Worm (Caenorhabditis elegans) whole organism, L4 larva: ENCODE results near the gene nspg-5.
A peak's percentile ranks its signal among the peaks of the same experiment; 100 is the strongest.

Experiments
- F10B5.3 ChIP-seq: sonication (generic microtip); optimal IDR thresholded peaks from 2 replicates; lab custom pipeline; 2016; ENCODE audit warnings: mild to moderate bottlenecking, missing genetic modification characterization, missing compliant biosample characterization
- F26F4.8 ChIP-seq: fragments of 200-800 bp; sonication (Bioruptor generic); conservative IDR thresholded peaks from 2 replicates; pipeline ENCODE4 v1.3.6; 2022; ENCODE audit warnings: missing genetic modification characterization, missing compliant biosample characterization
- F44E2.7 ChIP-seq: fragments of 200-800 bp; sonication (Bioruptor generic); IDR thresholded peaks from 2 replicates; pipeline ENCODE4 v2.1.2; 2022; ENCODE audit warnings: missing genetic modification characterization, missing compliant biosample characterization
- R02D3.7 ChIP-seq: fragments of 150-350 bp; sonication (generic microtip); optimal IDR thresholded peaks from 3 replicates; lab custom pipeline; 2014; ENCODE audit warnings: missing biosample characterization, missing genetic modification characterization
- T26A8.4 ChIP-seq: fragments of 200-800 bp; sonication (Bioruptor generic); IDR thresholded peaks from 2 replicates; pipeline ENCODE4 v1.3.6; 2022; ENCODE audit warnings: missing genetic modification characterization, missing compliant biosample characterization
- Y5F2A.4 ChIP-seq: fragments of 200-800 bp; sonication (Bioruptor generic); optimal IDR thresholded peaks from 2 replicates; lab custom pipeline; 2018; ENCODE audit warnings: mild to moderate bottlenecking, missing genetic modification characterization, missing compliant biosample characterization
- Y75B8A.6 ChIP-seq: fragments of 200-800 bp; sonication (Bioruptor generic); IDR thresholded peaks from 2 replicates; pipeline ENCODE4 v1.3.6; 2022; ENCODE audit warnings: missing genetic modification reagents, missing genetic modification characterization, missing compliant biosample characterization
- ZK337.2 ChIP-seq: fragments of 200-800 bp; sonication (Bioruptor generic); IDR thresholded peaks from 2 replicates; pipeline ENCODE4 v1.3.6; 2022; ENCODE audit warnings: missing genetic modification reagents, missing genetic modification characterization, missing compliant biosample characterization
- ceh-62 ChIP-seq: sonication (generic microtip); optimal IDR thresholded peaks from 2 replicates; lab custom pipeline; 2017; ENCODE audit warnings: missing biosample characterization, missing genetic modification characterization
- ces-1 ChIP-seq: fragments of 150-350 bp; sonication (generic microtip); optimal IDR thresholded peaks from 4 replicates; lab custom pipeline; 2014; ENCODE audit warnings: missing biosample characterization, missing genetic modification reagents, missing genetic modification characterization
- ctbp-1 ChIP-seq: fragments of 200-800 bp; sonication (Bioruptor generic); IDR thresholded peaks from 2 replicates; pipeline ENCODE4 v1.3.6; 2022; ENCODE audit warnings: missing genetic modification reagents, missing genetic modification characterization, missing compliant biosample characterization
- dmd-8 ChIP-seq: fragments of 200-800 bp; sonication (Bioruptor generic); IDR thresholded peaks from 2 replicates; pipeline ENCODE4 v1.3.6; 2022; ENCODE audit warnings: missing genetic modification characterization, missing compliant biosample characterization
- duxl-1 ChIP-seq: sonication (generic microtip); optimal IDR thresholded peaks from 2 replicates; lab custom pipeline; 2016; ENCODE audit warnings: mild to moderate bottlenecking, missing genetic modification characterization, moderate library complexity, missing compliant biosample characterization; ENCODE audit not compliant: poor library complexity
- egl-43 ChIP-seq: fragments of 200-800 bp; sonication (Bioruptor generic); IDR thresholded peaks from 2 replicates; pipeline ENCODE4 v1.3.6; 2022; ENCODE audit warnings: missing genetic modification reagents, missing genetic modification characterization, missing compliant biosample characterization
- fkh-10 ChIP-seq: fragments of 150-350 bp; optimal IDR thresholded peaks from 2 replicates; lab custom pipeline; 2014; ENCODE audit warnings: missing biosample characterization, missing genetic modification reagents, missing genetic modification characterization
- gei-8 ChIP-seq: fragments of 200-800 bp; sonication (Bioruptor generic); optimal IDR thresholded peaks from 2 replicates; lab custom pipeline; 2018; ENCODE audit warnings: mild to moderate bottlenecking, missing genetic modification characterization, missing compliant biosample characterization
- lin-1 ChIP-seq: fragments of 200-800 bp; sonication (Bioruptor generic); IDR thresholded peaks from 2 replicates; pipeline ENCODE4 v1.3.6; 2022; ENCODE audit warnings: missing genetic modification reagents, missing genetic modification characterization, missing compliant biosample characterization
- lin-38 ChIP-seq: fragments of 200-800 bp; sonication (Bioruptor generic); IDR thresholded peaks from 2 replicates; pipeline ENCODE4 v1.3.6; 2022; ENCODE audit warnings: missing genetic modification reagents, missing genetic modification characterization, missing compliant biosample characterization
- lin-39 ChIP-seq: fragments of 150-350 bp; optimal IDR thresholded peaks from 2 replicates; lab custom pipeline; 2014; ENCODE audit warnings: missing biosample characterization, missing genetic modification reagents, missing genetic modification characterization
- lir-3 ChIP-seq: sonication (generic microtip); optimal IDR thresholded peaks from 2 replicates; lab custom pipeline; 2016; ENCODE audit warnings: mild to moderate bottlenecking, missing genetic modification characterization, missing compliant biosample characterization
- madf-5 ChIP-seq, 2 experiments: fragments of 200-800 bp; sonication (Bioruptor generic); IDR thresholded peaks; 2 replicates each; pipeline ENCODE4 v1.3.6; 2022; ENCODE audit warnings: missing compliant biosample characterization in 2 of 2, missing genetic modification characterization in 2 of 2
- mdl-1 ChIP-seq, 2 experiments: fragments of 150-350 bp in 1 of 2; sonication (generic microtip) in 1 of 2; optimal IDR thresholded peaks; 2 replicates each; lab custom pipeline; 2014 to 2017; ENCODE audit warnings: missing biosample characterization in 2 of 2, missing genetic modification characterization in 2 of 2
- mdt-29 ChIP-seq: fragments of 200-800 bp; sonication (Bioruptor generic); IDR thresholded peaks from 2 replicates; pipeline ENCODE4 v1.3.6; 2022; ENCODE audit warnings: missing genetic modification reagents, missing genetic modification characterization, missing compliant biosample characterization
- mep-1 ChIP-seq: fragments of 150-350 bp; sonication (generic microtip); optimal IDR thresholded peaks from 3 replicates; lab custom pipeline; 2014; ENCODE audit warnings: missing biosample characterization, missing genetic modification characterization
- mxl-3 ChIP-seq: fragments of 200-800 bp; sonication (Bioruptor generic); optimal IDR thresholded peaks from 2 replicates; lab custom pipeline; 2018; ENCODE audit warnings: mild to moderate bottlenecking, missing genetic modification characterization, missing compliant biosample characterization
- nhr-10 ChIP-seq: fragments of 150-350 bp; optimal IDR thresholded peaks from 2 replicates; lab custom pipeline; 2014; ENCODE audit warnings: missing biosample characterization, missing genetic modification characterization
- nhr-102 ChIP-seq: sonication (generic microtip); optimal IDR thresholded peaks from 2 replicates; lab custom pipeline; 2016; ENCODE audit warnings: mild to moderate bottlenecking, missing genetic modification characterization, moderate library complexity, missing compliant biosample characterization
- nhr-11 ChIP-seq: fragments of 150-350 bp; optimal IDR thresholded peaks from 2 replicates; lab custom pipeline; 2014; ENCODE audit warnings: missing biosample characterization, missing genetic modification characterization
- nhr-237 ChIP-seq: sonication (generic microtip); optimal IDR thresholded peaks from 2 replicates; lab custom pipeline; 2017; ENCODE audit warnings: missing biosample characterization, missing genetic modification characterization
- nhr-25 ChIP-seq: sonication (generic microtip); optimal IDR thresholded peaks from 2 replicates; lab custom pipeline; 2017; ENCODE audit warnings: missing genetic modification characterization, mild to moderate bottlenecking, missing compliant biosample characterization, antibody characterized with exemption, moderate library complexity, borderline replicate concordance; ENCODE audit not compliant: insufficient read depth
- nhr-41 ChIP-seq: fragments of 200-800 bp; sonication (Bioruptor generic); IDR thresholded peaks from 2 replicates; pipeline ENCODE4 v1.3.6; 2022; ENCODE audit warnings: missing genetic modification reagents, missing genetic modification characterization, missing compliant biosample characterization
- nhr-48 ChIP-seq: sonication (generic microtip); optimal IDR thresholded peaks from 2 replicates; lab custom pipeline; 2016; ENCODE audit warnings: mild to moderate bottlenecking, missing genetic modification characterization, missing compliant biosample characterization
- nhr-76 ChIP-seq: fragments of 150-350 bp; optimal IDR thresholded peaks from 2 replicates; lab custom pipeline; 2014; ENCODE audit warnings: missing biosample characterization, missing genetic modification characterization
- nhr-77 ChIP-seq: fragments of 150-350 bp; optimal IDR thresholded peaks from 2 replicates; lab custom pipeline; 2014; ENCODE audit warnings: missing biosample characterization, missing genetic modification characterization
- php-3 ChIP-seq: fragments of 200-800 bp; sonication (Bioruptor generic); IDR thresholded peaks from 2 replicates; pipeline ENCODE4 v1.3.6; 2022; ENCODE audit warnings: missing genetic modification reagents, missing genetic modification characterization, missing compliant biosample characterization
- pqm-1 ChIP-seq: sonication (generic microtip); optimal IDR thresholded peaks from 2 replicates; lab custom pipeline; 2017; ENCODE audit warnings: missing biosample characterization, missing genetic modification characterization
- saeg-2 ChIP-seq: fragments of 200-800 bp; sonication (Bioruptor generic); IDR thresholded peaks from 2 replicates; pipeline ENCODE4 v1.3.6; 2022; ENCODE audit warnings: missing genetic modification reagents, missing genetic modification characterization, missing compliant biosample characterization
- set-16 ChIP-seq: fragments of 200-800 bp; sonication (Bioruptor generic); IDR thresholded peaks from 2 replicates; pipeline ENCODE4 v1.3.6; 2022; ENCODE audit warnings: missing genetic modification reagents, missing genetic modification characterization, missing compliant biosample characterization
- snpc-4 ChIP-seq: fragments of 150-350 bp; optimal IDR thresholded peaks from 2 replicates; lab custom pipeline; 2014; ENCODE audit warnings: missing biosample characterization, missing genetic modification characterization
- spr-1 ChIP-seq: sonication (generic microtip); optimal IDR thresholded peaks from 2 replicates; lab custom pipeline; 2016; ENCODE audit warnings: mild to moderate bottlenecking, missing genetic modification characterization, missing compliant biosample characterization
- spr-3 ChIP-seq: fragments of 200-800 bp; sonication (Bioruptor generic); optimal IDR thresholded peaks from 2 replicates; lab custom pipeline; 2018; ENCODE audit warnings: mild to moderate bottlenecking, missing genetic modification characterization, missing compliant biosample characterization
- tag-97 ChIP-seq: fragments of 200-800 bp; sonication (Bioruptor generic); IDR thresholded peaks from 2 replicates; pipeline ENCODE4 v1.3.6; 2022; ENCODE audit warnings: missing genetic modification characterization, missing compliant biosample characterization
- unc-130 ChIP-seq: sonication (generic microtip); optimal IDR thresholded peaks from 2 replicates; lab custom pipeline; 2016; ENCODE audit warnings: missing genetic modification reagents, missing genetic modification characterization, missing compliant biosample characterization
- unc-62 ChIP-seq, 3 experiments: fragments of 150-350 bp in 1 of 3; sonication (generic microtip); optimal IDR thresholded peaks in 2 of 3; peaks in 1 of 3; 1 replicate in 1 of 3; 2 replicates in 2 of 3; lab custom pipeline; 2014 to 2017; ENCODE audit warnings: missing biosample characterization in 3 of 3, missing genetic modification characterization in 3 of 3, missing genetic modification reagents in 3 of 3, missing genotype in 1 of 3
- vab-7 ChIP-seq: fragments of 200-800 bp; sonication (Bioruptor generic); IDR thresholded peaks from 2 replicates; pipeline ENCODE4 v1.3.6; 2022; ENCODE audit warnings: missing genetic modification reagents, missing genetic modification characterization, missing compliant biosample characterization
- zag-1 ChIP-seq: fragments of 150-350 bp; optimal IDR thresholded peaks from 2 replicates; lab custom pipeline; 2014; ENCODE audit warnings: missing biosample characterization, missing genetic modification characterization
- zfp-2 ChIP-seq: sonication (generic microtip); optimal IDR thresholded peaks from 2 replicates; lab custom pipeline; 2016; ENCODE audit warnings: mild to moderate bottlenecking, missing genetic modification characterization, missing compliant biosample characterization
- zip-2 ChIP-seq: fragments of 150-350 bp; optimal IDR thresholded peaks from 2 replicates; lab custom pipeline; 2014; ENCODE audit warnings: missing biosample characterization, missing genetic modification characterization
- ztf-11 ChIP-seq: fragments of 150-350 bp; optimal IDR thresholded peaks from 2 replicates; lab custom pipeline; 2014; ENCODE audit warnings: missing biosample characterization, missing genetic modification characterization
- ztf-7 ChIP-seq: fragments of 150-350 bp; optimal IDR thresholded peaks from 2 replicates; lab custom pipeline; 2014; ENCODE audit warnings: missing biosample characterization, missing genetic modification characterization

The nspg-5 gene

ce11 chrX:2996976-2997399, 15.2 kb downstream of the nspg-5 start (continued):
- TF ChIP-seq nhr-25 (tag; lab: Kevin White, UChicago) = peak; percentile 87
- peak; percentile 97 for TF ChIP-seq ces-1 (GFP tag; lab: Kevin White, UChicago)
- TF ChIP-seq F44E2.7 (GFP tag; lab: Robert Waterston, UW) = no peak
- TF ChIP-seq ceh-62 (tag; lab: Kevin White, UChicago) = no peak
- TF ChIP-seq F26F4.8 (GFP tag; lab: Robert Waterston, UW) = 0 out of 2 replicates have a peak, but pooled peaks have one; percentile 32
- peak; percentile 92 for TF ChIP-seq lir-3 (tag; lab: Kevin White, UChicago)
- peak; percentile 99 for TF ChIP-seq nhr-77 (tag; lab: Kevin White, UChicago)
- TF ChIP-seq nhr-76 (tag; lab: Kevin White, UChicago) = peak; percentile 90
- peak; percentile 86 for TF ChIP-seq lin-38 (GFP tag; lab: Robert Waterston, UW)
- peak; percentile 90; the same call in 1 of the 2 replicates for TF ChIP-seq tag-97 (GFP tag; lab: Robert Waterston, UW)
- peak; percentile 31 to 93; a peak in 3 of 4 replicates for TF ChIP-seq madf-5 (GFP tag; IDR thresholded peaks at IDR 0.05; lab: Robert Waterston, UW)
- peak; percentile 97 for TF ChIP-seq F10B5.3 (tag; lab: Kevin White, UChicago)
- TF ChIP-seq unc-130 (GFP tag; lab: Kevin White, UChicago) = no peak
- peak; percentile 94 for TF ChIP-seq ZK337.2 (GFP tag; lab: Robert Waterston, UW)
- peak; percentile 97 for TF ChIP-seq egl-43 (GFP tag; lab: Robert Waterston, UW)
- TF ChIP-seq zag-1 (tag; lab: Kevin White, UChicago) = peak; percentile 94
- TF ChIP-seq Y75B8A.6 = peak; percentile 85
- peak; percentile 100 for TF ChIP-seq mep-1 (tag; lab: Kevin White, UChicago)
- TF ChIP-seq mdl-1 (tag; optimal IDR thresholded peaks at IDR 0.05; lab: Kevin White, UChicago) = peak; percentile 90 to 94
- peak; percentile 99 for TF ChIP-seq fkh-10 (GFP tag; lab: Kevin White, UChicago)
- TF ChIP-seq zfp-2 (tag; lab: Kevin White, UChicago) = peak; percentile 87
- TF ChIP-seq nhr-102 (tag; lab: Kevin White, UChicago) = peak; percentile 99
- TF ChIP-seq Y5F2A.4 (GFP tag; lab: Kevin White, UChicago) = peak; percentile 90
- TF ChIP-seq vab-7 = peak; percentile 94
- TF ChIP-seq lin-39 = peak; percentile 98
- TF ChIP-seq zip-2 (tag; lab: Kevin White, UChicago) = peak; percentile 97
- peak; percentile 94 for TF ChIP-seq ztf-7
- TF ChIP-seq spr-1 (tag; lab: Kevin White, UChicago) = peak; percentile 98
- TF ChIP-seq lin-1 (GFP tag; lab: Robert Waterston, UW) = peak; percentile 75
- 0 out of 2 replicates have a peak, but pooled peaks have one; percentile 66 for TF ChIP-seq nhr-41
- TF ChIP-seq mdt-29 = peak; percentile 92
- TF ChIP-seq nhr-10 (tag; lab: Kevin White, UChicago) = peak; percentile 98
- TF ChIP-seq php-3 (GFP tag; lab: Robert Waterston, UW) = peak; percentile 95
- peak; percentile 97 for TF ChIP-seq saeg-2 (GFP tag; lab: Robert Waterston, UW)
- TF ChIP-seq mxl-3 = peak; percentile 92
- TF ChIP-seq dmd-8 (GFP tag; lab: Robert Waterston, UW) = peak; percentile 87
- TF ChIP-seq pqm-1 (tag; lab: Kevin White, UChicago) = peak; percentile 60
- TF ChIP-seq nhr-11 = peak; percentile 98

- TF ChIP-seq unc-62 (GFP tag; optimal IDR thresholded peaks at IDR 0.05 in 1 of 2; lab: Kevin White, UChicago) (no peak), unc-62 (tag; optimal IDR thresholded peaks at IDR 0.05; lab: Kevin White, UChicago) (no peak), pqm-1 (tag; lab: Kevin White, UChicago) (no peak), spr-3 (GFP tag; lab: Kevin White, UChicago) (no peak), ctbp-1 (no peak), gei-8 (GFP tag; lab: Kevin White, UChicago) (no peak), zag-1 (tag; lab: Kevin White, UChicago) (no peak), ztf-7 (no peak), nhr-76 (tag; lab: Kevin White, UChicago) (no peak), R02D3.7 (tag; lab: Kevin White, UChicago) (no peak), nhr-48 (no peak), ceh-62 (tag; lab: Kevin White, UChicago) (no peak), ztf-11 (no peak), saeg-2 (GFP tag; lab: Robert Waterston, UW) (no peak), snpc-4 (tag; lab: Kevin White, UChicago) (no peak), T26A8.4 (no peak), set-16 (GFP tag; lab: Robert Waterston, UW) (no peak), Y5F2A.4 (GFP tag; lab: Kevin White, UChicago) (no peak), nhr-237 (tag; lab: Kevin White, UChicago) (no peak), nhr-11 (no peak), duxl-1 (tag; lab: Kevin White, UChicago) (no peak)
Measured at ce11 chrX:2999652-3000051, 17.8 kb downstream of the nspg-5 start, which contains the start of gene Y41G9A.17. TSS of gene Y41G9A.17 (minus strand) at chrX:2999752.
